Worm (Caenorhabditis elegans) whole organism, young adult: ENCODE results near the gene otpl-3.

ENCODE experiments used
- K11D2.4 ChIP-seq: fragments of 200-800 bp; sonication (Bioruptor generic); IDR thresholded peaks from 2 replicates; pipeline ENCODE4 v1.3.6; 2022; ENCODE audit warnings: missing genetic modification reagents, missing genetic modification characterization, missing compliant biosample characterization
- Y53F4B.3 ChIP-seq: fragments of 200-800 bp; sonication (Bioruptor generic); IDR thresholded peaks from 2 replicates; pipeline ENCODE4 v1.3.6; 2022; ENCODE audit warnings: missing genetic modification reagents, missing genetic modification characterization, missing compliant biosample characterization
- ama-1 ChIP-seq, 3 experiments: fragments of 150-350 bp in 1 of 3; sonication (generic microtip) in 2 of 3; optimal IDR thresholded peaks; 2 replicates each; lab custom pipeline; 2014 to 2018; ENCODE audit warnings: missing biosample characterization in 2 of 3, missing genetic modification characterization in 2 of 3, missing genetic modification reagents in 2 of 3
- attf-6 ChIP-seq: fragments of 200-800 bp; sonication (Bioruptor generic); IDR thresholded peaks from 2 replicates; pipeline ENCODE4 v1.3.6; 2022; ENCODE audit warnings: missing genetic modification reagents, missing genetic modification characterization, missing compliant biosample characterization
- dpl-1 ChIP-seq: fragments of 150-350 bp; optimal IDR thresholded peaks from 2 replicates; lab custom pipeline; 2014; ENCODE audit warnings: missing biosample characterization, missing genetic modification reagents, missing genetic modification characterization
- ekl-4 ChIP-seq: fragments of 200-800 bp; sonication (Bioruptor generic); IDR thresholded peaks from 2 replicates; pipeline ENCODE4 v1.3.6; 2022; ENCODE audit warnings: missing genetic modification reagents, missing genetic modification characterization, missing compliant biosample characterization
- hsf-1 ChIP-seq: fragments of 200-800 bp; sonication (Bioruptor generic); IDR thresholded peaks from 2 replicates; pipeline ENCODE4 v1.3.6; 2022; ENCODE audit warnings: missing genetic modification reagents, missing genetic modification characterization, missing compliant biosample characterization
- lin-54 ChIP-seq: fragments of 200-800 bp; sonication (Bioruptor generic); optimal IDR thresholded peaks from 2 replicates; lab custom pipeline; 2018; ENCODE audit warnings: mild to moderate bottlenecking, missing genetic modification characterization, missing compliant biosample characterization
- madf-3 ChIP-seq: fragments of 200-800 bp; sonication (Bioruptor generic); IDR thresholded peaks from 2 replicates; pipeline ENCODE4 v1.3.6; 2022; ENCODE audit warnings: missing genetic modification reagents, missing genetic modification characterization, missing compliant biosample characterization
- rpc-1 ChIP-seq, 2 experiments: fragments of 150-350 bp in 1 of 2; sonication (generic microtip) in 1 of 2; optimal IDR thresholded peaks; 2 replicates each; lab custom pipeline; 2014 to 2018; ENCODE audit warnings: missing biosample characterization in 1 of 2, missing genetic modification characterization in 1 of 2, missing genetic modification reagents in 1 of 2, missing genotype in 1 of 2
- snpc-4 ChIP-seq, 5 experiments: fragments of 150-350 bp in 1 of 5; sonication (generic microtip) in 4 of 5; optimal IDR thresholded peaks; 2 replicates each; lab custom pipeline; 2014 to 2018; ENCODE audit warnings: missing genetic modification characterization in 5 of 5, missing biosample characterization in 3 of 5, antibody characterized with exemption in 2 of 5, mild to moderate bottlenecking in 2 of 5, missing compliant biosample characterization in 2 of 5, missing genotype in 2 of 5, moderate library complexity in 2 of 5, missing genetic modification reagents in 1 of 5
- ztf-25 ChIP-seq: fragments of 200-800 bp; sonication (Bioruptor generic); IDR thresholded peaks from 2 replicates; pipeline ENCODE4 v1.3.6; 2022; ENCODE audit warnings: missing genetic modification reagents, missing genetic modification characterization, missing compliant biosample characterization

DNA sequence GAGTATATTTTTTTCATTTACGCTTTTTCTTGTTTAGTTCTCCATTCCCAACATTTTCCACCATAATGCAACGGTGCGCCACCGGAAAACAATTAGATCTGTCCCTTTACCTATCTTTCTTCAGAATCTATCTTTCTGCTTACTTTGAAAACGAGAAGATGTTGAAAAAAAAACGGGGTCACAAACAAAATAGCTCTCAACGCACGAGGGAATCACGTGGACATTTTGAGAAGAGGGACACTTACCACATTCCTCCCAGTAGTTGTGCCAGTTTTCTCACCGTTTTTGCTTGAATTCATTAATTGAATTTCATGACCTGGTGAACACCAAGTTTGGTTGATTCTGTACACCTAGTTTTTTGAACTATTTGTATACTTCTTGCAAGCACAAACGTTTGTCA is 8.4 kb downstream of the otpl-3 start:
- TF ChIP-seq snpc-4 (GFP tag; optimal IDR thresholded peaks at IDR 0.05; lab: Kevin White, UChicago): no peak
- no peak for TF ChIP-seq snpc-4 (tag; optimal IDR thresholded peaks at IDR 0.05; lab: Kevin White, UChicago)
- no peak for TF ChIP-seq K11D2.4 (GFP tag; lab: Robert Waterston, UW)
- no peak for TF ChIP-seq rpc-1 (optimal IDR thresholded peaks at IDR 0.05; lab: Kevin White, UChicago)
- TF ChIP-seq rpc-1 (tag; optimal IDR thresholded peaks at IDR 0.05; lab: Kevin White, UChicago): no peak
- no peak for TF ChIP-seq dpl-1 (GFP tag; lab: Kevin White, UChicago)
- no peak for TF ChIP-seq ekl-4 (GFP tag; lab: Robert Waterston, UW)
- no peak for TF ChIP-seq hsf-1 (GFP tag; lab: Robert Waterston, UW)
- no peak for TF ChIP-seq madf-3 (GFP tag; lab: Robert Waterston, UW)
- TF ChIP-seq Y53F4B.3 (GFP tag; lab: Robert Waterston, UW): no peak
- TF ChIP-seq attf-6 (GFP tag; lab: Robert Waterston, UW): no peak
- TF ChIP-seq lin-54 (GFP tag; lab: Kevin White, UChicago): no peak
- no peak for TF ChIP-seq ztf-25
- TF ChIP-seq ama-1 (optimal IDR thresholded peaks at IDR 0.05; lab: Kevin White, UChicago): no peak
- TF ChIP-seq ama-1 (GFP tag; optimal IDR thresholded peaks at IDR 0.05; lab: Kevin White, UChicago): no peak
